Worm (Caenorhabditis elegans): ENCODE results near the gene fipr-7.

The fipr-7 gene

DNA sequence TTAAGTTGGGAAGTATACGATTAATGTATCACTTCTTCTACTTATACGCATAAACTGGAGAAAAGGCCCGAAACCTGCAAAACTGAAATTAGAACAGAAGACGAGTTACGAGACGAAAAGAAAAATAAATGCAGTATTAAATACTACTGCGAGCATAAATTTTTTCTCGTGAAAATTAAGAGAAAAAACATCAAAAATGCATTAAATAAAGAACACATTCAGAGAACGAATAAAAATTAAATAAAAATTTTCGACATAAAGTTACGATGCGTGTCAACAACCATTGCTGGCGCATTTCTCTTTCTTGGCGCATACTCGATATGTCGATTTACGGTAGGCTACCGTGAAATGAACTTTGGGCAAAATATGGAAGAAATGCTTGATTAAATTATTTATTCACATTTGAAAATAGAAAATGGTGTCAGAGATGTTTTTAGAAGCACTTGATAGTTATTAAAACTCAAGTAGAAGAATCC, 24.7 kb upstream of the fipr-7 start, which contains the start of the genes ZK856.19 and ZK856.11:
Gene ZK856.19, minus strand, starts transcription at position 51 of the 476 bp plus-strand sequence.
Gene ZK856.11, minus strand, starts transcription at position 76 of the 476 bp plus-strand sequence.
- TF ChIP-seq tbp1 (GFP tag; optimal IDR thresholded peaks at IDR 0.05) (peak; percentile 44), B0336.3 (GFP tag; IDR thresholded peaks at IDR 0.05) (0 out of 2 replicates have a peak, but pooled peaks have one; percentile 49), cebp-1 (GFP tag; IDR thresholded peaks at IDR 0.05) (no peak), cebp-1 (tag; optimal IDR thresholded peaks at IDR 0.05) (peak; percentile 54), snpc-3.4 (tag; optimal IDR thresholded peaks at IDR 0.05) (peak; percentile 41), mxl-1 (tag; optimal IDR thresholded peaks at IDR 0.05) (no peak), unc-130 (GFP tag; optimal IDR thresholded peaks at IDR 0.05) (peak; percentile 5), lin-40 (tag; optimal IDR thresholded peaks at IDR 0.05) (peak; percentile 61), lin-35 (GFP tag; optimal IDR thresholded peaks at IDR 0.05) (peak in 1 of 3 experiments; percentile 55), mcd-1 (GFP tag; IDR thresholded peaks at IDR 0.05) (peak; percentile 39; the same call in 1 of the 2 replicates), madf-6 (GFP tag; IDR thresholded peaks at IDR 0.05) (peak; percentile 24; the same call in 1 of the 2 replicates), snpc-4 (GFP tag; optimal IDR thresholded peaks at IDR 0.05) (no peak), snpc-4 (tag; optimal IDR thresholded peaks at IDR 0.05) (peak in 2 of 4 experiments; percentile 35 to 49), repo-1 (tag; optimal IDR thresholded peaks at IDR 0.05) (no peak), ztf-18 (tag; optimal IDR thresholded peaks at IDR 0.05) (peak; percentile 93), hmg-1.2 (GFP tag; IDR thresholded peaks at IDR 0.05) (peak; percentile 32; the same call in 1 of the 2 replicates), lin-54 (GFP tag; optimal IDR thresholded peaks at IDR 0.05) (peak; percentile 58), hrde-1 (tag; optimal IDR thresholded peaks at IDR 0.05; ENCODE audit: borderline replicate concordance) (peak; percentile 0), hsf-1 (GFP tag; IDR thresholded peaks at IDR 0.05) (0 out of 2 replicates have a peak, but pooled peaks have one; percentile 18), Y56A3A.18 (GFP tag; IDR thresholded peaks at IDR 0.05) (no peak), F49E8.2 (tag; optimal IDR thresholded peaks at IDR 0.05; ENCODE audit: insufficient read depth) (peak; percentile 41), pbrm-1 (GFP tag; IDR thresholded peaks at IDR 0.05) (0 out of 2 replicates have a peak, but pooled peaks have one; percentile 20), nhr-80 (tag; optimal IDR thresholded peaks at IDR 0.05) (peak; percentile 11), Y53G8AR.9 (GFP tag; conservative IDR thresholded peaks at IDR 0.05) (0 out of 2 replicates have a peak, but pooled peaks have one; percentile 65), attf-6 (GFP tag; IDR thresholded peaks at IDR 0.05) (no peak), lsl-1 (GFP tag; optimal IDR thresholded peaks at IDR 0.05) (peak; percentile 31), snpc-1.1 (tag; optimal IDR thresholded peaks at IDR 0.05; ENCODE audit: insufficient read depth) (no peak), ceh-27 (GFP tag; optimal IDR thresholded peaks at IDR 0.05) (peak; percentile 14), bed-1 (GFP tag; IDR thresholded peaks at IDR 0.05) (no peak), unc-62 (GFP tag; optimal IDR thresholded peaks at IDR 0.05) (no peak), dox-1 (GFP tag; IDR thresholded peaks at IDR 0.05) (peak; percentile 24; the same call in 1 of the 2 replicates), ceh-40 (GFP tag; IDR thresholded peaks at IDR 0.05) (no peak), madf-10 (tag; optimal IDR thresholded peaks at IDR 0.05) (peak; percentile 29), F23B12.7 (tag; optimal IDR thresholded peaks at IDR 0.05; ENCODE audit: insufficient read depth) (peak; percentile 45), T07F8.4 (tag; optimal IDR thresholded peaks at IDR 0.05) (no peak), D2030.7 (GFP tag; IDR thresholded peaks at IDR 0.05) (peak; percentile 17; the same call in 1 of the 2 replicates), egrh-3 (GFP tag; IDR thresholded peaks at IDR 0.05) (no peak)

DNA sequence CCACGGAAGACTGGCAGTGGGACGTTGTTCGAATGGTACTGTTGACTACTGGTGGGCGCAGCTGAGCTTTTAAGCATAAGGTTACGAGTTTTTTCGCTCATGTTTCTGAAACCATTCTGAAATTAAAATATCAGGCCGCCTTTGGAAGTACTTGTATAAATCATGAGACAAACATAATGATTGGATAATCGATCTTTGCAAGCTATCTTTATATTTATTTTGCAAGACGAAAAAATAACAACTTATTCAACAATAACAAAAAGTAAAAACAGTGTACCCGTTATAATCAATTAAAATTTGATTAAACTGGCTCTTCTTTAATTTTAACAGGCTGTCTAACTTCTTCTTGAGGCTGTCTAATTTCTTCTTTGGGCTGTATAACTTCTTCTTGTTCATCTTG, 24.1 kb upstream of the fipr-7 start, which contains the start of gene ZK856.16:
Gene ZK856.16, minus strand, starts transcription at position 101 of the 400 bp plus-strand sequence.
- TF ChIP-seq snpc-1.1 (tag; optimal IDR thresholded peaks at IDR 0.05; ENCODE audit: insufficient read depth) (no peak), K11D2.4 (GFP tag; IDR thresholded peaks at IDR 0.05) (no peak), nhr-120 (GFP tag; IDR thresholded peaks at IDR 0.05) (no peak), mcd-1 (GFP tag; IDR thresholded peaks at IDR 0.05) (no peak), gei-17 (GFP tag; optimal IDR thresholded peaks at IDR 0.05) (no peak), ceh-91 (GFP tag; IDR thresholded peaks at IDR 0.05) (no peak), lin-40 (tag; optimal IDR thresholded peaks at IDR 0.05) (no peak), hmg-20 (GFP tag; IDR thresholded peaks at IDR 0.05) (no peak), repo-1 (tag; optimal IDR thresholded peaks at IDR 0.05) (no peak), B0035.1 (tag; optimal IDR thresholded peaks at IDR 0.05) (no peak), F33H1.4 (GFP tag; IDR thresholded peaks at IDR 0.05) (no peak), B0336.3 (GFP tag; IDR thresholded peaks at IDR 0.05) (no peak), ceh-100 (GFP tag; IDR thresholded peaks at IDR 0.05) (no peak)

Measured in whole organism, young adult.